Fruit fly (Drosophila melanogaster) whole organism, embryonic: ENCODE data around the gene CG4949.
A peak's percentile ranks its signal among the peaks of the same experiment; 100 is the strongest.

ENCODE experiments used
- Abd-B ChIP-seq: fragments of 200-800 bp; sonication (Bioruptor generic); optimal IDR thresholded peaks from 2 replicates; lab custom pipeline; 2018; ENCODE audit warnings: missing biosample characterization, mild to moderate bottlenecking, missing genetic modification characterization, moderate library complexity
- Adf1 ChIP-seq: fragments of 200-800 bp; sonication (Bioruptor generic); IDR thresholded peaks from 2 replicates; pipeline ENCODE4 v1.3.6; 2022; ENCODE audit warnings: missing biosample characterization, missing genetic modification characterization
- Atf3 ChIP-seq: fragments of 200-800 bp; sonication (Bioruptor generic); optimal IDR thresholded peaks from 3 replicates; lab custom pipeline; 2016; ENCODE audit warnings: missing biosample characterization, missing genetic modification characterization
- Bteb2 ChIP-seq: fragments of 200-800 bp; sonication (Bioruptor generic); optimal IDR thresholded peaks from 2 replicates; lab custom pipeline; 2016; ENCODE audit warnings: missing biosample characterization, missing genetic modification characterization
- CG10209 ChIP-seq: fragments of 200-800 bp; sonication (Bioruptor generic); optimal IDR thresholded peaks from 3 replicates; lab custom pipeline; 2017; ENCODE audit warnings: missing biosample characterization, mild to moderate bottlenecking, missing genetic modification characterization, missing genetic modification reagents
- CG10654 ChIP-seq: fragments of 200-800 bp; sonication (Bioruptor generic); optimal IDR thresholded peaks from 2 replicates; lab custom pipeline; 2016; ENCODE audit warnings: missing biosample characterization, missing genetic modification characterization
- CG11456 ChIP-seq: fragments of 200-800 bp; sonication (Bioruptor generic); IDR thresholded peaks from 3 replicates; pipeline ENCODE4 v1.3.6; 2022; ENCODE audit warnings: missing biosample characterization, missing genetic modification characterization
- CG12219 ChIP-seq: fragments of 200-800 bp; sonication (Bioruptor generic); optimal IDR thresholded peaks from 3 replicates; lab custom pipeline; 2018; ENCODE audit warnings: missing biosample characterization, mild to moderate bottlenecking, missing genetic modification characterization
- CG12236 ChIP-seq: fragments of 200-800 bp; sonication (Bioruptor generic); optimal IDR thresholded peaks from 2 replicates; lab custom pipeline; 2016; ENCODE audit warnings: missing biosample characterization, missing genetic modification characterization
- CG12942 ChIP-seq: fragments of 200-800 bp; sonication (Bioruptor generic); optimal IDR thresholded peaks from 3 replicates; lab custom pipeline; 2016; ENCODE audit warnings: missing biosample characterization, missing genetic modification characterization
- CG13624 ChIP-seq: fragments of 200-800 bp; sonication (Bioruptor generic); optimal IDR thresholded peaks from 2 replicates; lab custom pipeline; 2016; ENCODE audit warnings: missing biosample characterization, missing genetic modification characterization
- CG13775 ChIP-seq: fragments of 200-800 bp; sonication (Bioruptor generic); optimal IDR thresholded peaks from 3 replicates; lab custom pipeline; 2017; ENCODE audit warnings: missing biosample characterization, mild to moderate bottlenecking, missing genetic modification characterization
- CG17359 ChIP-seq: fragments of 200-800 bp; sonication (Bioruptor generic); optimal IDR thresholded peaks from 3 replicates; lab custom pipeline; 2018; ENCODE audit warnings: missing biosample characterization, mild to moderate bottlenecking, missing genetic modification characterization, moderate library complexity
- CG17612 ChIP-seq: fragments of 200-800 bp; sonication (Bioruptor generic); IDR thresholded peaks from 2 replicates; pipeline ENCODE4 v1.3.6; 2022; ENCODE audit warnings: missing biosample characterization, missing genetic modification characterization
- CG17802 ChIP-seq: fragments of 200-800 bp; sonication (Bioruptor generic); optimal IDR thresholded peaks from 2 replicates; lab custom pipeline; 2018; ENCODE audit warnings: missing biosample characterization, mild to moderate bottlenecking, missing genetic modification characterization, moderate library complexity
- CG3838 ChIP-seq: fragments of 200-800 bp; sonication (Bioruptor generic); optimal IDR thresholded peaks from 3 replicates; lab custom pipeline; 2016; ENCODE audit warnings: missing biosample characterization, missing genetic modification characterization
- CG43689 ChIP-seq: fragments of 200-800 bp; sonication (Bioruptor generic); IDR thresholded peaks from 2 replicates; pipeline ENCODE4 v1.3.6; 2022; ENCODE audit warnings: missing biosample characterization, missing genetic modification characterization
- CG6765 ChIP-seq: fragments of 200-800 bp; sonication (Bioruptor generic); optimal IDR thresholded peaks from 3 replicates; lab custom pipeline; 2017; ENCODE audit warnings: missing biosample characterization, mild to moderate bottlenecking, missing genetic modification characterization
- CG9797 ChIP-seq: fragments of 200-800 bp; sonication (Bioruptor generic); optimal IDR thresholded peaks from 3 replicates; lab custom pipeline; 2018; ENCODE audit warnings: missing biosample characterization, mild to moderate bottlenecking, missing genetic modification characterization
- Dip2 ChIP-seq: fragments of 200-800 bp; sonication (Bioruptor generic); IDR thresholded peaks from 2 replicates; pipeline ENCODE4 v1.3.6; 2022; ENCODE audit warnings: missing biosample characterization, missing genetic modification characterization
- E2f1 ChIP-seq: fragments of 200-800 bp; sonication (Bioruptor generic); IDR thresholded peaks from 2 replicates; pipeline ENCODE4 v1.3.6; 2022; ENCODE audit warnings: missing biosample characterization, missing genetic modification characterization
- Elba2 ChIP-seq: fragments of 200-800 bp; sonication (Bioruptor generic); optimal IDR thresholded peaks from 3 replicates; lab custom pipeline; 2016; ENCODE audit warnings: missing biosample characterization, missing genetic modification characterization
- H2.0 ChIP-seq: fragments of 200-800 bp; sonication (Bioruptor generic); IDR thresholded peaks from 2 replicates; pipeline ENCODE4 v1.3.6; 2022; ENCODE audit warnings: missing biosample characterization, missing genetic modification characterization
- HHEX ChIP-seq: fragments of 200-800 bp; sonication (Bioruptor generic); optimal IDR thresholded peaks from 3 replicates; lab custom pipeline; 2017; ENCODE audit warnings: missing biosample characterization, mild to moderate bottlenecking, missing genetic modification characterization, missing genetic modification reagents
- HLH3B ChIP-seq: fragments of 200-800 bp; sonication (Bioruptor generic); IDR thresholded peaks from 2 replicates; pipeline ENCODE4 v1.3.6; 2022; ENCODE audit warnings: missing biosample characterization, missing genetic modification characterization
- Lhr ChIP-seq: fragments of 200-800 bp; sonication (Bioruptor generic); optimal IDR thresholded peaks from 3 replicates; lab custom pipeline; 2017; ENCODE audit warnings: mild to moderate bottlenecking, missing biosample characterization, missing genetic modification reagents, missing genetic modification characterization
- Lpt ChIP-seq: fragments of >200 bp; optimal IDR thresholded peaks from 2 replicates; lab custom pipeline; 2018; ENCODE audit warnings: missing biosample characterization, missing genetic modification characterization
- Mrtf ChIP-seq: fragments of 200-800 bp; sonication (Bioruptor generic); IDR thresholded peaks from 3 replicates; pipeline ENCODE4 v1.3.6; 2022; ENCODE audit warnings: missing biosample characterization, missing genetic modification characterization
- NK7.1 ChIP-seq: fragments of 200-800 bp; sonication (Bioruptor generic); optimal IDR thresholded peaks from 3 replicates; lab custom pipeline; 2016; ENCODE audit warnings: missing biosample characterization, missing genetic modification characterization
- PHDP ChIP-seq: fragments of 200-800 bp; sonication (Bioruptor generic); optimal IDR thresholded peaks from 3 replicates; lab custom pipeline; 2018; ENCODE audit warnings: missing biosample characterization, mild to moderate bottlenecking, missing genetic modification characterization, moderate library complexity
- Pdp1 ChIP-seq, 2 experiments: fragments of 200-800 bp; sonication (Bioruptor generic); optimal IDR thresholded peaks; 3 replicates each; lab custom pipeline; 2016; ENCODE audit warnings: missing biosample characterization in 2 of 2, missing genetic modification characterization in 2 of 2, mild to moderate bottlenecking in 1 of 2, moderate library complexity in 1 of 2
- Vsx1 ChIP-seq: fragments of 200-800 bp; sonication (Bioruptor generic); optimal IDR thresholded peaks from 2 replicates; lab custom pipeline; 2017; ENCODE audit warnings: missing biosample characterization, mild to moderate bottlenecking, missing genetic modification characterization, missing genetic modification reagents
- cad ChIP-seq: fragments of >200 bp; optimal IDR thresholded peaks from 2 replicates; lab custom pipeline; 2017; ENCODE audit warnings: missing biosample characterization, missing genetic modification characterization
- ci ChIP-seq: fragments of 200-800 bp; sonication (Bioruptor generic); IDR thresholded peaks from 3 replicates; pipeline ENCODE4 v1.3.6; 2022; ENCODE audit warnings: missing biosample characterization, missing genetic modification characterization
- crol ChIP-seq: fragments of 200-800 bp; sonication (Bioruptor generic); IDR thresholded peaks from 2 replicates; pipeline ENCODE4 v1.3.6; 2022; ENCODE audit warnings: missing biosample characterization, missing genetic modification characterization
- dysf ChIP-seq: fragments of 200-800 bp; sonication (Bioruptor generic); IDR thresholded peaks from 3 replicates; pipeline ENCODE4 v1.3.6; 2022; ENCODE audit warnings: missing biosample characterization, missing genetic modification characterization
- ems ChIP-seq: fragments of 200-800 bp; sonication (Bioruptor generic); optimal IDR thresholded peaks from 3 replicates; lab custom pipeline; 2016; ENCODE audit warnings: missing biosample characterization, missing genetic modification characterization
- esg ChIP-seq: fragments of 200-800 bp; sonication (Bioruptor generic); conservative IDR thresholded peaks from 2 replicates; pipeline ENCODE4 v1.3.6; 2022; ENCODE audit warnings: missing biosample characterization, missing genetic modification characterization
- fd3F ChIP-seq: fragments of 200-800 bp; sonication (Bioruptor generic); optimal IDR thresholded peaks from 2 replicates; lab custom pipeline; 2018; ENCODE audit warnings: missing biosample characterization, mild to moderate bottlenecking, missing genetic modification characterization, moderate library complexity
- ftz-f1 ChIP-seq: fragments of 200-800 bp; sonication (Bioruptor generic); optimal IDR thresholded peaks from 2 replicates; lab custom pipeline; 2016; ENCODE audit warnings: missing biosample characterization, missing genetic modification characterization
- gsb ChIP-seq: fragments of 200-800 bp; sonication (Bioruptor generic); IDR thresholded peaks from 2 replicates; pipeline ENCODE4 v1.3.6; 2022; ENCODE audit warnings: missing biosample characterization, missing genetic modification characterization
- lab ChIP-seq: fragments of 200-800 bp; sonication (Bioruptor generic); optimal IDR thresholded peaks from 3 replicates; lab custom pipeline; 2017; ENCODE audit warnings: missing biosample characterization, missing genetic modification characterization, mild to moderate bottlenecking, moderate library complexity, missing genetic modification reagents
- org-1 ChIP-seq: fragments of 200-800 bp; sonication (Bioruptor generic); optimal IDR thresholded peaks from 2 replicates; lab custom pipeline; 2017; ENCODE audit warnings: missing biosample characterization, missing genetic modification characterization
- otp ChIP-seq: fragments of 200-800 bp; sonication (Bioruptor generic); IDR thresholded peaks from 3 replicates; pipeline ENCODE4, ENCODE4 v1.3.6; 2022; ENCODE audit warnings: missing biosample characterization, missing genetic modification characterization
- run ChIP-seq: fragments of 200-800 bp; sonication (Bioruptor generic); optimal IDR thresholded peaks from 3 replicates; lab custom pipeline; 2018; ENCODE audit warnings: missing biosample characterization, mild to moderate bottlenecking, missing genetic modification characterization
- salm ChIP-seq: fragments of 200-800 bp; sonication (Bioruptor generic); optimal IDR thresholded peaks from 2 replicates; lab custom pipeline; 2018; ENCODE audit warnings: missing biosample characterization, mild to moderate bottlenecking, missing genetic modification characterization
- schlank ChIP-seq: fragments of 200-800 bp; sonication (Bioruptor generic); optimal IDR thresholded peaks from 2 replicates; lab custom pipeline; 2018; ENCODE audit warnings: missing biosample characterization, mild to moderate bottlenecking, missing genetic modification characterization
- so ChIP-seq: fragments of 200-800 bp; sonication (Bioruptor generic); IDR thresholded peaks from 3 replicates; pipeline ENCODE4 v1.3.6; 2022; ENCODE audit warnings: missing biosample characterization, missing genetic modification characterization
- tx ChIP-seq: fragments of 200-800 bp; sonication (Bioruptor generic); optimal IDR thresholded peaks from 2 replicates; lab custom pipeline; 2016; ENCODE audit warnings: missing biosample characterization, missing genetic modification characterization
- wdn ChIP-seq: fragments of 200-800 bp; sonication (Bioruptor generic); IDR thresholded peaks from 2 replicates; pipeline ENCODE4 v1.3.6; 2022; ENCODE audit warnings: missing biosample characterization, missing genetic modification characterization

CG4949 gene

dm6 chrX:17123545-17124203 lies 45.0 kb downstream of the CG4949 start (continued):
- TF ChIP-seq CG12236 = no peak
- no peak for TF ChIP-seq CG17612
- TF ChIP-seq cad (GFP tag; lab: Kevin White, UChicago) = no peak
- no peak for TF ChIP-seq ftz-f1
- TF ChIP-seq NK7.1 (GFP tag; lab: Kevin White, UChicago) = no peak
- TF ChIP-seq esg (GFP tag; lab: Robert Waterston, UW) = peak; percentile 65
- peak; percentile 78 for TF ChIP-seq HLH3B (GFP tag; lab: Robert Waterston, UW)
- peak; percentile 67 to 73 for TF ChIP-seq Pdp1 (GFP tag; optimal IDR thresholded peaks at IDR 0.05; lab: Kevin White, UChicago)
- TF ChIP-seq Mrtf (GFP tag; lab: Robert Waterston, UW) = 0 out of 3 replicates have a peak, but pooled peaks have one; percentile 26
- TF ChIP-seq dysf (GFP tag; lab: Robert Waterston, UW) = peak; percentile 80
- peak; percentile 10 for TF ChIP-seq Lhr
- TF ChIP-seq fd3F (GFP tag; lab: Kevin White, UChicago) = peak; percentile 64
- TF ChIP-seq schlank (tag; lab: Kevin White, UChicago) = peak; percentile 33
- peak; percentile 40 for TF ChIP-seq run (tag; lab: Kevin White, UChicago)
- peak; percentile 20 for TF ChIP-seq CG17802 (tag; lab: Kevin White, UChicago)
- no peak for TF ChIP-seq CG9797 (GFP tag; lab: Kevin White, UChicago)
- peak; percentile 63 for TF ChIP-seq Bteb2 (GFP tag; lab: Kevin White, UChicago)
- TF ChIP-seq ems (GFP tag; lab: Kevin White, UChicago) = peak; percentile 53
- no peak for TF ChIP-seq Vsx1 (GFP tag; lab: Kevin White, UChicago)
- peak; percentile 83 for TF ChIP-seq so
- TF ChIP-seq E2f1 (GFP tag; lab: Robert Waterston, UW) = peak; percentile 74
- peak; percentile 82 for TF ChIP-seq PHDP
- 0 out of 2 replicates have a peak, but pooled peaks have one; percentile 11 for TF ChIP-seq Dip2 (GFP tag; lab: Robert Waterston, UW)
- 0 out of 3 replicates have a peak, but pooled peaks have one; percentile 40 for TF ChIP-seq otp (GFP tag; lab: Robert Waterston, UW)
- TF ChIP-seq HHEX = peak; percentile 42
- TF ChIP-seq CG11456 (GFP tag; lab: Robert Waterston, UW) = peak; percentile 64; the same call in 1 of the 3 replicates
- peak; percentile 29 for TF ChIP-seq CG3838 (GFP tag; lab: Kevin White, UChicago)
- peak; percentile 67 for TF ChIP-seq org-1
- TF ChIP-seq CG13775 = peak; percentile 35
- peak; percentile 27 for TF ChIP-seq CG10654 (GFP tag; lab: Kevin White, UChicago)
- TF ChIP-seq Adf1 (GFP tag; lab: Robert Waterston, UW) = peak; percentile 9; the same call in 1 of the 2 replicates
- TF ChIP-seq CG12219 (GFP tag; lab: Kevin White, UChicago) = peak; percentile 63
- TF ChIP-seq salm (tag; lab: Kevin White, UChicago) = peak; percentile 45
- TF ChIP-seq Lpt (GFP tag; lab: Kevin White, UChicago) = no peak
- peak; percentile 82 for TF ChIP-seq crol (GFP tag; lab: Robert Waterston, UW)
- peak; percentile 23 for TF ChIP-seq tx (GFP tag; lab: Kevin White, UChicago)
- TF ChIP-seq Atf3 (GFP tag; lab: Kevin White, UChicago) = peak; percentile 9
- TF ChIP-seq CG43689 (GFP tag; lab: Robert Waterston, UW) = peak; percentile 72
- 0 out of 2 replicates have a peak, but pooled peaks have one; percentile 19 for TF ChIP-seq gsb (GFP tag; lab: Robert Waterston, UW)
- peak; percentile 72 for TF ChIP-seq H2.0 (GFP tag; lab: Robert Waterston, UW)
- TF ChIP-seq Elba2 (GFP tag; lab: Kevin White, UChicago) = no peak
- TF ChIP-seq CG6765 (GFP tag; lab: Kevin White, UChicago) = peak; percentile 22
- peak; percentile 86 for TF ChIP-seq CG17359
- peak; percentile 75 for TF ChIP-seq CG10209 (GFP tag; lab: Kevin White, UChicago)
- TF ChIP-seq ci (GFP tag; lab: Robert Waterston, UW) = peak; percentile 85
- TF ChIP-seq CG13624 = peak; percentile 29
- TF ChIP-seq CG12942 (GFP tag; lab: Kevin White, UChicago) = peak; percentile 63
- peak; percentile 82 for TF ChIP-seq lab (GFP tag; lab: Kevin White, UChicago)
- peak; percentile 56 for TF ChIP-seq wdn
- TF ChIP-seq Abd-B (GFP tag; lab: Kevin White, UChicago) = peak; percentile 51
